Fruit fly (Drosophila melanogaster) whole organism, embryonic: Measurements from ENCODE around the gene beta'COP.

Experiments used
- Bdp1 ChIP-seq: fragments of 200-800 bp; sonication (Bioruptor generic); optimal IDR thresholded peaks from 3 replicates; lab custom pipeline; 2016; ENCODE audit warnings: missing biosample characterization, missing genetic modification characterization
- C15 ChIP-seq: fragments of 200-800 bp; sonication (Bioruptor generic); IDR thresholded peaks from 3 replicates; pipeline ENCODE4 v1.3.6; 2022; ENCODE audit warnings: missing biosample characterization, missing genetic modification characterization
- CG10979 ChIP-seq: fragments of 200-800 bp; sonication (Bioruptor generic); optimal IDR thresholded peaks from 2 replicates; lab custom pipeline; 2018; ENCODE audit warnings: missing biosample characterization, mild to moderate bottlenecking, missing genetic modification characterization, moderate library complexity
- CG11247 ChIP-seq: fragments of 200-800 bp; sonication (Bioruptor generic); IDR thresholded peaks from 2 replicates; pipeline ENCODE4 v1.3.6; 2022; ENCODE audit warnings: missing biosample characterization, missing genetic modification characterization
- CG13296 ChIP-seq: fragments of 200-800 bp; sonication (Bioruptor generic); optimal IDR thresholded peaks from 3 replicates; lab custom pipeline; 2018; ENCODE audit warnings: missing biosample characterization, mild to moderate bottlenecking, missing genetic modification characterization
- CG14050 ChIP-seq: fragments of 200-800 bp; sonication (Bioruptor generic); IDR thresholded peaks from 3 replicates; pipeline ENCODE4 v1.3.6; 2022; ENCODE audit warnings: missing biosample characterization, missing genetic modification characterization
- CG14965 ChIP-seq: fragments of 200-800 bp; sonication (Bioruptor generic); optimal IDR thresholded peaks from 2 replicates; lab custom pipeline; 2016; ENCODE audit warnings: missing biosample characterization, missing genetic modification characterization, borderline replicate concordance
- CG15269 ChIP-seq: fragments of 200-800 bp; sonication (Bioruptor generic); optimal IDR thresholded peaks from 2 replicates; lab custom pipeline; 2018; ENCODE audit warnings: missing biosample characterization, mild to moderate bottlenecking, missing genetic modification characterization, moderate library complexity
- CG15514 ChIP-seq: fragments of 200-800 bp; sonication (Bioruptor generic); optimal IDR thresholded peaks from 3 replicates; lab custom pipeline; 2017; ENCODE audit warnings: missing biosample characterization, missing genetic modification characterization, mild to moderate bottlenecking, moderate library complexity, missing genetic modification reagents
- CG1603 ChIP-seq: fragments of 200-800 bp; sonication (Bioruptor generic); optimal IDR thresholded peaks from 2 replicates; lab custom pipeline; 2019; ENCODE audit warnings: missing biosample characterization, mild to moderate bottlenecking, missing genetic modification characterization, moderate library complexity
- CG17186 ChIP-seq: fragments of 200-800 bp; sonication (Bioruptor generic); optimal IDR thresholded peaks from 3 replicates; lab custom pipeline; 2017; ENCODE audit warnings: missing biosample characterization, missing genetic modification reagents, missing genetic modification characterization
- CG18262 ChIP-seq: fragments of 200-800 bp; optimal IDR thresholded peaks from 3 replicates; lab custom pipeline; 2019; ENCODE audit warnings: missing biosample characterization, mild to moderate bottlenecking, missing genetic modification characterization, moderate library complexity
- CG2678 ChIP-seq: fragments of 200-800 bp; sonication (Bioruptor generic); optimal IDR thresholded peaks from 3 replicates; lab custom pipeline; 2019; ENCODE audit warnings: missing biosample characterization, mild to moderate bottlenecking, missing genetic modification characterization, moderate library complexity
- CG42726 ChIP-seq: fragments of 200-800 bp; sonication (Bioruptor generic); IDR thresholded peaks from 2 replicates; pipeline ENCODE4 v1.3.6; 2022; ENCODE audit warnings: missing biosample characterization, missing genetic modification characterization; ENCODE audit not compliant: partially characterized antibody
- CG6654 ChIP-seq: fragments of 200-800 bp; sonication (Bioruptor generic); optimal IDR thresholded peaks from 2 replicates; lab custom pipeline; 2017; ENCODE audit warnings: missing biosample characterization, mild to moderate bottlenecking, missing genetic modification characterization
- CG8388 ChIP-seq: fragments of 200-800 bp; sonication (Bioruptor generic); optimal IDR thresholded peaks from 2 replicates; lab custom pipeline; 2019; ENCODE audit warnings: missing biosample characterization, mild to moderate bottlenecking, missing genetic modification characterization, moderate library complexity
- CrebB ChIP-seq: fragments of 200-800 bp; sonication (Bioruptor generic); optimal IDR thresholded peaks from 3 replicates; lab custom pipeline; 2018; ENCODE audit warnings: missing biosample characterization, mild to moderate bottlenecking, missing genetic modification characterization
- Dbx ChIP-seq: fragments of 200-800 bp; sonication (Bioruptor generic); IDR thresholded peaks from 3 replicates; pipeline ENCODE4 v1.3.6; 2022; ENCODE audit warnings: missing biosample characterization, missing genetic modification characterization
- Doc3 ChIP-seq: fragments of 200-800 bp; sonication (Bioruptor generic); IDR thresholded peaks from 3 replicates; pipeline ENCODE4 v1.3.6; 2022; ENCODE audit warnings: missing biosample characterization, missing genetic modification characterization; ENCODE audit not compliant: partially characterized antibody
- E2f2 ChIP-seq: fragments of 200-800 bp; sonication (Bioruptor generic); IDR thresholded peaks from 2 replicates; pipeline ENCODE4 v1.3.6; 2022; ENCODE audit warnings: missing biosample characterization, missing genetic modification characterization
- Ets65A ChIP-seq: fragments of 200-800 bp; sonication (Bioruptor generic); peaks from one replicate; lab custom pipeline; 2016; ENCODE audit warnings: missing biosample characterization, missing genetic modification characterization
- H15 ChIP-seq: fragments of 200-800 bp; sonication (Bioruptor generic); IDR thresholded peaks from 3 replicates; pipeline ENCODE4 v1.3.6; 2022; ENCODE audit warnings: missing biosample characterization, missing genetic modification characterization
- Hsf ChIP-seq: fragments of 200-800 bp; sonication (Bioruptor generic); optimal IDR thresholded peaks from 3 replicates; lab custom pipeline; 2016; ENCODE audit warnings: missing biosample characterization, missing genetic modification characterization
- Lhr ChIP-seq: fragments of 200-800 bp; sonication (Bioruptor generic); optimal IDR thresholded peaks from 3 replicates; lab custom pipeline; 2017; ENCODE audit warnings: mild to moderate bottlenecking, missing biosample characterization, missing genetic modification reagents, missing genetic modification characterization
- Oli ChIP-seq: fragments of 200-800 bp; sonication (Bioruptor generic); optimal IDR thresholded peaks from 2 replicates; lab custom pipeline; 2018; ENCODE audit warnings: missing biosample characterization, mild to moderate bottlenecking, missing genetic modification characterization, moderate library complexity
- Pdp1 ChIP-seq, 2 experiments: fragments of 200-800 bp; sonication (Bioruptor generic); optimal IDR thresholded peaks; 3 replicates each; lab custom pipeline; 2016; ENCODE audit warnings: missing biosample characterization in 2 of 2, missing genetic modification characterization in 2 of 2, mild to moderate bottlenecking in 1 of 2, moderate library complexity in 1 of 2
- Ptx1 ChIP-seq: fragments of 200-800 bp; sonication (Bioruptor generic); IDR thresholded peaks from 2 replicates; pipeline ENCODE4 v1.3.6; 2022; ENCODE audit warnings: missing biosample characterization, missing genetic modification characterization
- Rx ChIP-seq: fragments of 200-800 bp; sonication (Bioruptor generic); IDR thresholded peaks from 2 replicates; pipeline ENCODE4 v1.3.6; 2022; ENCODE audit warnings: missing biosample characterization, missing genetic modification characterization
- Six4 ChIP-seq: fragments of 200-800 bp; sonication (Bioruptor generic); optimal IDR thresholded peaks from 2 replicates; lab custom pipeline; 2016; ENCODE audit warnings: missing biosample characterization, missing genetic modification characterization
- Trl ChIP-seq, 3 experiments: fragments of >200 bp in 2 of 3; fragments of 200-800 bp in 1 of 3; sonication (Bioruptor generic) in 1 of 3; optimal IDR thresholded peaks; 2 replicates in 1 of 3; 3 replicates in 2 of 3; lab custom pipeline; 2016 to 2017; ENCODE audit warnings: missing biosample characterization in 1 of 3, missing genetic modification characterization in 1 of 3
- ab ChIP-seq: fragments of 200-800 bp; sonication (Bioruptor generic); optimal IDR thresholded peaks from 2 replicates; lab custom pipeline; 2016; ENCODE audit warnings: missing biosample characterization, missing genetic modification characterization
- abd-A ChIP-seq: fragments of 200-800 bp; sonication (Bioruptor generic); optimal IDR thresholded peaks from 3 replicates; lab custom pipeline; 2019; ENCODE audit warnings: missing biosample characterization, mild to moderate bottlenecking, missing genetic modification characterization, moderate library complexity
- ci ChIP-seq: fragments of 200-800 bp; sonication (Bioruptor generic); IDR thresholded peaks from 3 replicates; pipeline ENCODE4 v1.3.6; 2022; ENCODE audit warnings: missing biosample characterization, missing genetic modification characterization
- crol ChIP-seq: fragments of 200-800 bp; sonication (Bioruptor generic); IDR thresholded peaks from 2 replicates; pipeline ENCODE4 v1.3.6; 2022; ENCODE audit warnings: missing biosample characterization, missing genetic modification characterization
- ewg ChIP-seq: fragments of 200-800 bp; sonication (Bioruptor generic); optimal IDR thresholded peaks from 3 replicates; lab custom pipeline; 2017; ENCODE audit warnings: mild to moderate bottlenecking, missing biosample characterization, missing genetic modification reagents, missing genetic modification characterization
- eyg ChIP-seq: fragments of 200-800 bp; sonication (Bioruptor generic); optimal IDR thresholded peaks from 3 replicates; lab custom pipeline; 2016; ENCODE audit warnings: missing biosample characterization, missing genetic modification characterization
- fd3F ChIP-seq: fragments of 200-800 bp; sonication (Bioruptor generic); optimal IDR thresholded peaks from 2 replicates; lab custom pipeline; 2018; ENCODE audit warnings: missing biosample characterization, mild to moderate bottlenecking, missing genetic modification characterization, moderate library complexity
- ftz-f1 ChIP-seq: fragments of 200-800 bp; sonication (Bioruptor generic); optimal IDR thresholded peaks from 2 replicates; lab custom pipeline; 2016; ENCODE audit warnings: missing biosample characterization, missing genetic modification characterization
- gcm2 ChIP-seq: fragments of 200-800 bp; sonication (Bioruptor generic); optimal IDR thresholded peaks from 2 replicates; lab custom pipeline; 2016; ENCODE audit warnings: missing biosample characterization, missing genetic modification characterization
- grn ChIP-seq: fragments of 200-800 bp; sonication (Bioruptor generic); optimal IDR thresholded peaks from 3 replicates; lab custom pipeline; 2017; ENCODE audit warnings: missing biosample characterization, missing genetic modification characterization
- lbe ChIP-seq: fragments of 200-800 bp; sonication (Bioruptor generic); optimal IDR thresholded peaks from 2 replicates; lab custom pipeline; 2016; ENCODE audit warnings: missing biosample characterization, mild to moderate bottlenecking, missing genetic modification characterization
- repo ChIP-seq: fragments of 200-800 bp; sonication (Bioruptor generic); optimal IDR thresholded peaks from 2 replicates; lab custom pipeline; 2016; ENCODE audit warnings: missing biosample characterization, missing genetic modification characterization
- schlank ChIP-seq: fragments of 200-800 bp; sonication (Bioruptor generic); optimal IDR thresholded peaks from 2 replicates; lab custom pipeline; 2018; ENCODE audit warnings: missing biosample characterization, mild to moderate bottlenecking, missing genetic modification characterization
- sens ChIP-seq: fragments of 200-800 bp; sonication (Bioruptor generic); peaks from one replicate; lab custom pipeline; 2016; ENCODE audit warnings: missing biosample characterization, missing genetic modification characterization
- sisA ChIP-seq: fragments of 200-800 bp; sonication (Bioruptor generic); IDR thresholded peaks from 2 replicates; pipeline ENCODE4 v1.3.6; 2022; ENCODE audit warnings: missing biosample characterization, missing genetic modification characterization
- so ChIP-seq: fragments of 200-800 bp; sonication (Bioruptor generic); IDR thresholded peaks from 3 replicates; pipeline ENCODE4 v1.3.6; 2022; ENCODE audit warnings: missing biosample characterization, missing genetic modification characterization
- sob ChIP-seq: fragments of 200-800 bp; sonication (Bioruptor generic); IDR thresholded peaks from 2 replicates; pipeline ENCODE4 v1.3.6; 2022; ENCODE audit warnings: missing biosample characterization, missing genetic modification characterization
- tin ChIP-seq: fragments of 200-800 bp; sonication (Bioruptor generic); optimal IDR thresholded peaks from 3 replicates; lab custom pipeline; 2016; ENCODE audit warnings: missing biosample characterization, missing genetic modification characterization
- unpg ChIP-seq: fragments of 200-800 bp; sonication (Bioruptor generic); optimal IDR thresholded peaks from 3 replicates; lab custom pipeline; 2018; ENCODE audit warnings: missing biosample characterization, mild to moderate bottlenecking, missing genetic modification characterization, moderate library complexity
- zen2 ChIP-seq: fragments of 200-800 bp; sonication (Bioruptor generic); IDR thresholded peaks from 3 replicates; pipeline ENCODE4 v1.3.6; 2022; ENCODE audit warnings: missing biosample characterization, missing genetic modification characterization; ENCODE audit not compliant: partially characterized antibody

Gene beta'COP

dm6 chr2L:13368940-13369339, 9.8 kb upstream of the beta'COP start, which contains the start of gene CG31855 (continued):
- TF ChIP-seq CG42726 (GFP tag; lab: Robert Waterston, UW) (no peak), ab (GFP tag; lab: Kevin White, UChicago) (peak; percentile 59), CG14965 (GFP tag; lab: Kevin White, UChicago) (no peak), Hsf (GFP tag; lab: Kevin White, UChicago) (peak; percentile 80), ewg (GFP tag; lab: Kevin White, UChicago) (peak; percentile 68), schlank (tag; lab: Kevin White, UChicago) (peak; percentile 61), CG10979 (tag; lab: Kevin White, UChicago) (peak; percentile 70), unpg (GFP tag; lab: Kevin White, UChicago) (peak; percentile 81), C15 (GFP tag; lab: Robert Waterston, UW) (0 out of 3 replicates have a peak, but pooled peaks have one; percentile 53), Bdp1 (peak; percentile 88), H15 (GFP tag; lab: Robert Waterston, UW) (peak; percentile 87), lbe (peak; percentile 81), ci (GFP tag; lab: Robert Waterston, UW) (peak; percentile 84), Ets65A (peak; percentile 95), Dbx (peak; percentile 90), CG15514 (GFP tag; lab: Kevin White, UChicago) (peak; percentile 82), Pdp1 (GFP tag; optimal IDR thresholded peaks at IDR 0.05; lab: Kevin White, UChicago) (peak; percentile 71 to 79), Ptx1 (peak; percentile 85), CG18262 (tag; lab: Kevin White, UChicago) (peak; percentile 77), CG15269 (tag; lab: Kevin White, UChicago) (peak; percentile 85), abd-A (tag; lab: Kevin White, UChicago) (no peak), CrebB (peak; percentile 67), CG11247 (GFP tag; lab: Robert Waterston, UW) (peak; percentile 85), fd3F (GFP tag; lab: Kevin White, UChicago) (peak; percentile 75), sisA (GFP tag; lab: Robert Waterston, UW) (peak; percentile 82), grn (GFP tag; lab: Kevin White, UChicago) (no peak), CG13296 (GFP tag; lab: Kevin White, UChicago) (peak; percentile 89), gcm2 (GFP tag; lab: Kevin White, UChicago) (peak; percentile 72), sens (GFP tag; lab: Kevin White, UChicago) (peak; percentile 96), ftz-f1 (GFP tag; lab: Kevin White, UChicago) (no peak), Oli (tag; lab: Kevin White, UChicago) (peak; percentile 63), CG1603 (tag; lab: Kevin White, UChicago) (peak; percentile 68), tin (GFP tag; lab: Kevin White, UChicago) (peak; percentile 88), CG17186 (GFP tag; lab: Kevin White, UChicago) (peak; percentile 13), CG2678 (tag; lab: Kevin White, UChicago) (peak; percentile 81), Lhr (GFP tag; lab: Kevin White, UChicago) (peak; percentile 12), repo (GFP tag; lab: Kevin White, UChicago) (no peak), crol (GFP tag; lab: Robert Waterston, UW) (no peak), zen2 (GFP tag; lab: Robert Waterston, UW) (no peak), so (GFP tag; lab: Robert Waterston, UW) (peak; percentile 72; the same call in 2 of the 3 replicates), CG6654 (no peak), E2f2 (GFP tag; lab: Robert Waterston, UW) (peak; percentile 49; the same call in 1 of the 2 replicates), Trl (optimal IDR thresholded peaks at IDR 0.05; lab: Kevin White, UChicago) (no peak), Trl (GFP tag; optimal IDR thresholded peaks at IDR 0.05; lab: Kevin White, UChicago) (peak; percentile 79), Doc3 (no peak), sob (GFP tag; lab: Robert Waterston, UW) (peak; percentile 95), CG8388 (GFP tag; lab: Kevin White, UChicago) (peak; percentile 72), Six4 (peak; percentile 68), eyg (GFP tag; lab: Kevin White, UChicago) (peak; percentile 41), Rx (GFP tag; lab: Robert Waterston, UW) (0 out of 2 replicates have a peak, but pooled peaks have one; percentile 9), CG14050 (peak; percentile 67)
